ENCODE assay signal across 3 worm cellular contexts in genomic region chrV:5324566-5324965, ce11.
TF ChIP-seq lines count a peak whose summit lies in the region.

Gene ceh-33 (minus strand): TSS chrV:5324666.

TF ChIP-seq in whole organism, L1 larva, 84 proteins besides CTCF, POLR2A, EP300 and RAD21:
- no peak for TF ChIP-seq nhr-71 (tag; optimal IDR thresholded peaks at IDR 0.05; lab: Kevin White, UChicago)
- no peak for TF ChIP-seq zag-1 (tag; optimal IDR thresholded peaks at IDR 0.05; lab: Kevin White, UChicago)
- no peak for TF ChIP-seq skn-1 (tag; optimal IDR thresholded peaks at IDR 0.05; lab: Kevin White, UChicago)
- no peak for TF ChIP-seq tbx-2 (tag; optimal IDR thresholded peaks at IDR 0.05; lab: Kevin White, UChicago)
- no peak for TF ChIP-seq unc-98 (GFP tag; IDR thresholded peaks at IDR 0.05; lab: Robert Waterston, UW)
- no peak for TF ChIP-seq nhr-12 (tag; optimal IDR thresholded peaks at IDR 0.05; lab: Kevin White, UChicago)
- no peak for TF ChIP-seq ces-1 (GFP tag; optimal IDR thresholded peaks at IDR 0.05; lab: Kevin White, UChicago)
- no peak for TF ChIP-seq hpl-2 (GFP tag; optimal IDR thresholded peaks at IDR 0.05; lab: Kevin White, UChicago)
- TF ChIP-seq nhr-85 (tag; lab: Kevin White, UChicago): peak; percentile 18

TF ChIP-seq in whole organism, L4 larva, 104 proteins besides CTCF, POLR2A, EP300 and RAD21:
- TF ChIP-seq mxl-3 (GFP tag; optimal IDR thresholded peaks at IDR 0.05; lab: Kevin White, UChicago): no peak
- peak; percentile 18 for TF ChIP-seq aha-1 (tag; lab: Kevin White, UChicago)
- no peak for TF ChIP-seq D1046.2 (GFP tag; IDR thresholded peaks at IDR 0.05; lab: Robert Waterston, UW)
- peak in 1 of 2 experiments; percentile 55 for TF ChIP-seq unc-62 (GFP tag; optimal IDR thresholded peaks at IDR 0.05 in 1 of 2; lab: Kevin White, UChicago)
- no peak for TF ChIP-seq unc-62 (tag; optimal IDR thresholded peaks at IDR 0.05; lab: Kevin White, UChicago)

TF ChIP-seq in whole organism, mixed stage, embryonic, 35 proteins besides CTCF, POLR2A, EP300 and RAD21:
- TF ChIP-seq zip-8 (tag; optimal IDR thresholded peaks at IDR 0.05; lab: Kevin White, UChicago) (peak; percentile 32), lin-13 (tag; optimal IDR thresholded peaks at IDR 0.05; lab: Kevin White, UChicago) (no peak)

Comparison
In these comparisons a context has a peak if more than half of its experiments do, and no peak if none do; other contexts are left out.
1. Of the 29 proteins assayed by ChIP-seq in both whole organism, L4 larva and whole organism, L1 larva: peak only in whole organism, L4 larva: aha-1; only in whole organism, L1 larva: none; in both: none; in neither: 27; mixed calls (peak in some experiments, not most) for 1.